Fruit fly (Drosophila melanogaster): Measurements from ENCODE around the gene CG14770.

The CG14770 gene

dm6 chrX:1398455-1399055 is 29.5 kb downstream of the CG14770 start (continued):
- TF ChIP-seq CG15601 (tag; optimal IDR thresholded peaks at IDR 0.05) (peak; percentile 2), CG34224 (GFP tag; IDR thresholded peaks at IDR 0.05; ENCODE audit: partially characterized antibody) (no peak), E2f2 (GFP tag; IDR thresholded peaks at IDR 0.05) (peak; percentile 45; the same call in 1 of the 2 replicates), ttk (GFP tag; IDR thresholded peaks at IDR 0.05) (peak; percentile 26; the same call in 1 of the 2 replicates), cato (GFP tag; optimal IDR thresholded peaks at IDR 0.05; ENCODE audit: borderline replicate concordance) (no peak), CG17328 (GFP tag; IDR thresholded peaks at IDR 0.05) (peak; percentile 50; the same call in 1 of the 2 replicates), sens-2 (GFP tag; IDR thresholded peaks at IDR 0.05) (no peak), zfh1 (GFP tag; IDR thresholded peaks at IDR 0.05) (peak; percentile 76; the same call in 2 of the 3 replicates), CG9437 (GFP tag; optimal IDR thresholded peaks at IDR 0.05) (peak; percentile 31), CG31224 (GFP tag; IDR thresholded peaks at IDR 0.05) (peak; percentile 57; the same call in 1 of the 2 replicates), Xrp1 (GFP tag; IDR thresholded peaks at IDR 0.05) (peak; percentile 80), ab (GFP tag; optimal IDR thresholded peaks at IDR 0.05) (peak; percentile 21), CG3281 (GFP tag; optimal IDR thresholded peaks at IDR 0.05) (peak; percentile 55), Hand (GFP tag; optimal IDR thresholded peaks at IDR 0.05) (peak; percentile 30), zen2 (GFP tag; IDR thresholded peaks at IDR 0.05; ENCODE audit: partially characterized antibody) (no peak), p53 (GFP tag; optimal IDR thresholded peaks at IDR 0.05) (no peak), Myb (GFP tag; optimal IDR thresholded peaks at IDR 0.05) (peak; percentile 26), CG6654 (GFP tag; optimal IDR thresholded peaks at IDR 0.05) (no peak), Chrac-16 (GFP tag; optimal IDR thresholded peaks at IDR 0.05) (peak; percentile 75), CG43689 (GFP tag; IDR thresholded peaks at IDR 0.05) (peak; percentile 44; the same call in 1 of the 2 replicates), slou (GFP tag; optimal IDR thresholded peaks at IDR 0.05) (no peak), pros (GFP tag; optimal IDR thresholded peaks at IDR 0.05) (no peak), lbe (GFP tag; optimal IDR thresholded peaks at IDR 0.05) (peak; percentile 53), CG7271 (tag; optimal IDR thresholded peaks at IDR 0.05) (no peak), stc (GFP tag; IDR thresholded peaks at IDR 0.05) (peak; percentile 29; the same call in 1 of the 2 replicates), CG15514 (GFP tag; optimal IDR thresholded peaks at IDR 0.05) (peak; percentile 42), CoRest (tag; optimal IDR thresholded peaks at IDR 0.05) (peak; percentile 59), Mes4 (GFP tag; optimal IDR thresholded peaks at IDR 0.05) (no peak), NK7.1 (GFP tag; optimal IDR thresholded peaks at IDR 0.05) (no peak), gsb (GFP tag; IDR thresholded peaks at IDR 0.05) (0 out of 2 replicates have a peak, but pooled peaks have one; percentile 35), nmo (GFP tag; optimal IDR thresholded peaks at IDR 0.05) (peak; percentile 73), chm (GFP tag; IDR thresholded peaks at IDR 0.05) (no peak), E2f1 (GFP tag; IDR thresholded peaks at IDR 0.05) (peak; percentile 64), CG13624 (GFP tag; optimal IDR thresholded peaks at IDR 0.05) (peak; percentile 10), twi (tag; optimal IDR thresholded peaks at IDR 0.05) (no peak), chif (GFP tag; optimal IDR thresholded peaks at IDR 0.05) (peak; percentile 11 to 72), ash1 (GFP tag; optimal IDR thresholded peaks at IDR 0.05) (no peak), aop (GFP tag; IDR thresholded peaks at IDR 0.05) (no peak), CG4820 (GFP tag; optimal IDR thresholded peaks at IDR 0.05) (peak; percentile 63), D19A (tag; optimal IDR thresholded peaks at IDR 0.05) (peak; percentile 36), vnd (GFP tag; IDR thresholded peaks at IDR 0.05; ENCODE audit: partially characterized antibody) (no peak), prd (optimal IDR thresholded peaks at IDR 0.05) (no peak), prd (GFP tag; IDR thresholded peaks at IDR 0.05) (peak; percentile 83), fd96Cb (tag; optimal IDR thresholded peaks at IDR 0.05) (peak; percentile 71), HLHmδ (GFP tag; optimal IDR thresholded peaks at IDR 0.05) (no peak), ssp (GFP tag; IDR thresholded peaks at IDR 0.05) (peak; percentile 58; the same call in 1 of the 2 replicates), crp (GFP tag; optimal IDR thresholded peaks at IDR 0.05) (no peak), CG13894 (tag; optimal IDR thresholded peaks at IDR 0.05) (no peak), CG6683 (GFP tag; optimal IDR thresholded peaks at IDR 0.05) (no peak), CG12769 (tag; optimal IDR thresholded peaks at IDR 0.05) (no peak)
